Fruit fly (Drosophila melanogaster): Measurements from ENCODE around the gene mthl1.

mthl1 gene

DNA sequence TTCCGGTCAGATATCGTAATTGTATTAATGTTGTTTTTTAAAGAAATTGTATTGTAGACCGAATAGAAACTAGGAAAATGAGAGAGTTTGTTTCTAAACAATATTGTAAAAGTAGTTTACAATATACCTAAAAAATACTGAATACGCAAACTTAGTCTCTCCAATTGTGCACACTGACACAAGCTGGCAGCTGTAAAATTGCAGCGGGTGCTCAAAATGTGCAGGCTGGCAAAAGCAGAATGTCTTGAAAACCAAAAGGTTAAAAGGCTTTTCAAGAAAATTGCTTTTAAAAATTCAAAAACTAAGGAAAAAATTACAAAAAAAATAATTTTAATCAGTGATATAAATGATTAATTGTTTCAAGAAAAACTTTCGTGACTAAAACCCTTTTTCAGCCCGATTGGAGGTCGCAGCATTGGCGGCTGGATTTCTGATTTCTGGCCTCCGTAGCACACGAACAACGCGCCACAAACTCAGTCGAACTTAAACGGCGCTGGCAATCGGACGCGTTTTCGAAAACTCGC, 55.0 kb downstream of the mthl1 start, which contains the start of gene CG4678:
Gene CG4678 (plus strand): TSS at position 474 of the 524 bp plus-strand sequence.
- TF ChIP-seq dl (GFP tag; optimal IDR thresholded peaks at IDR 0.05; ENCODE audit: insufficient read depth in 1 of 2, partially characterized antibody in 2 of 2) (peak; percentile 53 to 80), Dif (GFP tag; optimal IDR thresholded peaks at IDR 0.05; ENCODE audit: partially characterized antibody) (peak; percentile 96), Vsx2 (GFP tag; optimal IDR thresholded peaks at IDR 0.05; ENCODE audit: partially characterized antibody) (peak; percentile 66), br (GFP tag; optimal IDR thresholded peaks at IDR 0.05) (no peak)

DNA sequence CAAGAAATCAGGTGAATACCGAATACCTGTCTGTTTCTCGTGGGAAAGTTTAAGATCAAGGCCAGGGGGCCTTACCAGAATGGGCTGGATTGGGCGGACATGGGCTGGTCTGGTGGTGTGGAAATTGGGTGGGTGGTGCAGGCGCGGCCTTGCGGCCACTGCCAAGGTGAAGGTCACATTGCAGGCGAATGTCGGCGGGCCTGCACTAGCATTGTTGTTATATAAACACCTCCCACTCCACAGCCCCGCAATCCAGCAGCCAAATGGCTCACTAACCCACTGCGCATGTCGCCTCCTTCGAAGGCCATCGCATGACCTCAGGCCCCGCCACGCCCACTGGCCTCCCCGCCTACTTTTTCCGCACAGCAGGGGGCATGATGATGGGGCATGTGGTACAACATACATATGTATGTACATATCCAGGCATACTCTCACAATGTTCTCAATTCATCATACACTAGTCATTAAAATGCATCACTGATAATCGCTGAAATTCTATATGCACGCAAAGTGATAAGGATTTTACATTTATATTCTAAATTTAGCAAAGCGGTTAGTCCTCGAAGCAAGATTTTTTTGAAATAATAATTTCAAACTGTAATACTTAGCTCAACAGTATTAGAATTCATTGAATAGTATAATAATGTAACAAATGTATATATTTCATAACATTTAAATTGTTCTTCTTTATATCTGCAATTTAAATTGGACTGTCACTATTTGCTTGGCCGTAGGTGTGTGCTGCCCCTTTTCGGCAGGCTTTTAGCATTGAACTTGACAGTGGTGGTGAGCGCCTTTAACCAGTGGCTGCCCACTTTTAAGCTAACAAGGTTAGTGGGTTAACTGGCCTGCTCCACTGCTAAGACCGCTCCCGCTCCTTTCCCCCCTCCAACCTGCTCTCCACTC, 56.1 kb downstream of the mthl1 start:
- TF ChIP-seq br (GFP tag; optimal IDR thresholded peaks at IDR 0.05) (no peak), woc (GFP tag; optimal IDR thresholded peaks at IDR 0.05) (no peak), usp (GFP tag; optimal IDR thresholded peaks at IDR 0.05) (no peak), GATAd (GFP tag; optimal IDR thresholded peaks at IDR 0.05) (no peak), dsf (GFP tag; optimal IDR thresholded peaks at IDR 0.05; ENCODE audit: borderline replicate concordance) (no peak), Dif (GFP tag; optimal IDR thresholded peaks at IDR 0.05; ENCODE audit: partially characterized antibody) (no peak), Jra (GFP tag; optimal IDR thresholded peaks at IDR 0.05) (no peak)

DNA sequence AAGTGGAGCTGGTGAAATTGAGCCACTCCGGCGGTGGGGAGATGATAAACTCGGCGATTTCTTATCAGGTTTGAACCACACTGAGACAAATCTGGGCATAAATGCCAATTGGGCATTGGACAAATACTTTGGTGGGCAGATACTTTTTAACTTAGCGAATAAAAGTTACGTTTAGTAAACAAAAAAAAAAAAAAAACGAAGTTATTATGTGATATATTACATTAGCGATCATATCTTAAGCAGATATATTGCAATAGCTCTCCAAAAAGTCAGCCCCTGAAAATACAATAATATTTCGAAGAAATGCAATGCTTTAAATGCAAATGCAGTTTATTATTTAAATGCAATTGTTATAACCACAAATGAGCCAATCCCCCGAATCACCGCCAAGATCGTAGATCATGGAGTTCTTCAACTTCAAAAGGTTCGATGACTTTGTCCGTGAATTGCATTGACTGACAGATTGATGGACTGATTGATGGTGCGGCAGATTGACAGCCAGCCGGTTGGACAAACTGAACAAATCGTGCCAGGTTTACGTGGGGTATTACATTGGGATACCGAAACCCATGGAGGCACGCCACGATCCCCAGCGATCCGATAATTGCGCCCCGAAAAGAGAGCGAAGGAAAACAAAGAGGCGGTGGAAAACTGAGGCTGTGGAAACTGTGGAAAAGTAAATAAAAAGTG, 57.3 kb downstream of the mthl1 start:
- no peak for TF ChIP-seq CrebA (GFP tag; optimal IDR thresholded peaks at IDR 0.05; ENCODE audit: borderline replicate concordance)
- no peak for TF ChIP-seq GATAd (GFP tag; optimal IDR thresholded peaks at IDR 0.05)
- TF ChIP-seq Abd-B (GFP tag; optimal IDR thresholded peaks at IDR 0.05): no peak
- TF ChIP-seq dsf (GFP tag; optimal IDR thresholded peaks at IDR 0.05; ENCODE audit: borderline replicate concordance): no peak
- TF ChIP-seq usp (GFP tag; optimal IDR thresholded peaks at IDR 0.05): no peak
- TF ChIP-seq dl (GFP tag; optimal IDR thresholded peaks at IDR 0.05; ENCODE audit: insufficient read depth in 1 of 2, partially characterized antibody in 2 of 2): no peak
- TF ChIP-seq woc (GFP tag; optimal IDR thresholded peaks at IDR 0.05): no peak
- TF ChIP-seq lola (GFP tag; optimal IDR thresholded peaks at IDR 0.05): no peak
- TF ChIP-seq Vsx2 (GFP tag; optimal IDR thresholded peaks at IDR 0.05; ENCODE audit: partially characterized antibody): no peak
- TF ChIP-seq HLH106 (tag; optimal IDR thresholded peaks at IDR 0.05): no peak
- no peak for TF ChIP-seq tai (GFP tag; optimal IDR thresholded peaks at IDR 0.05)
- TF ChIP-seq rgr (GFP tag; optimal IDR thresholded peaks at IDR 0.05): no peak
- TF ChIP-seq Mio (GFP tag; optimal IDR thresholded peaks at IDR 0.05): no peak
- no peak for TF ChIP-seq jim (GFP tag; optimal IDR thresholded peaks at IDR 0.05)
- no peak for TF ChIP-seq Hr78 (GFP tag; optimal IDR thresholded peaks at IDR 0.05)
- TF ChIP-seq Dif (GFP tag; optimal IDR thresholded peaks at IDR 0.05; ENCODE audit: partially characterized antibody): no peak
- TF ChIP-seq pan (optimal IDR thresholded peaks at IDR 0.05): no peak
- no peak for TF ChIP-seq CG32264 (GFP tag; optimal IDR thresholded peaks at IDR 0.05)
- TF ChIP-seq Jra (GFP tag; optimal IDR thresholded peaks at IDR 0.05): no peak
- TF ChIP-seq Myc (optimal IDR thresholded peaks at IDR 0.05): no peak

Measured in whole organism, wandering third instar larva.